Worm (Caenorhabditis elegans) whole organism, dauer: Measurements from ENCODE around the gene C54G10.1.

Experiments used
- unc-62 ChIP-seq: sonication (generic microtip); optimal IDR thresholded peaks from 2 replicates; lab custom pipeline; 2017; ENCODE audit warnings: missing biosample characterization, missing genetic modification reagents, missing genetic modification characterization

The C54G10.1 gene

ce11 chrV:14640769-14641168 is at the start of gene C54G10.1:
TSS of gene C54G10.1 (plus strand) at chrV:14641101.
- TF ChIP-seq unc-62, result no peak

ce11 chrV:14594103-14594502 is 46.8 kb upstream of the C54G10.1 start:
- no peak for TF ChIP-seq unc-62

- no peak for TF ChIP-seq unc-62
Observed at ce11 chrV:14594943-14595342, 46.0 kb upstream of the C54G10.1 start.

ce11 chrV:14595984-14596383 is 44.9 kb upstream of the C54G10.1 start:
- TF ChIP-seq unc-62, result no peak

ce11 chrV:14597005-14597680 is 43.8 kb upstream of the C54G10.1 start, which contains the start of gene pes-9:
TSS of gene pes-9 (minus strand) at chrV:14597034.
- TF ChIP-seq unc-62, result no peak

- no peak for TF ChIP-seq unc-62
Observed at ce11 chrV:14597681-14598184, 43.2 kb upstream of the C54G10.1 start, which contains the start of gene R11H6.2. TSS of gene R11H6.2 (plus strand) at chrV:14598006.

- no peak for TF ChIP-seq unc-62
Observed at ce11 chrV:14599972-14600371, 40.9 kb upstream of the C54G10.1 start, which contains the start of gene glb-22. TSS of gene glb-22 (plus strand) at chrV:14600272.

- no peak for TF ChIP-seq unc-62
Observed at ce11 chrV:14603755-14604154, 37.1 kb upstream of the C54G10.1 start.

- no peak for TF ChIP-seq unc-62
Observed at ce11 chrV:14609643-14610042, 31.3 kb upstream of the C54G10.1 start, which contains the start of gene R11H6.4. TSS of gene R11H6.4 (plus strand) at chrV:14609943.

ce11 chrV:14610781-14611180 is 30.1 kb upstream of the C54G10.1 start:
- no peak for TF ChIP-seq unc-62

ce11 chrV:14612168-14612567 is 28.7 kb upstream of the C54G10.1 start, which contains the start of the genes R11H6.5 and ccnk-1:
TSS of gene R11H6.5 (minus strand) at chrV:14612222.
TSS of gene ccnk-1 (plus strand) at chrV:14612548.
- no peak for TF ChIP-seq unc-62

ce11 chrV:14614454-14614853 is 26.4 kb upstream of the C54G10.1 start:
- no peak for TF ChIP-seq unc-62

ce11 chrV:14615671-14616070 is 25.2 kb upstream of the C54G10.1 start:
- TF ChIP-seq unc-62, result no peak

ce11 chrV:14617711-14618110 is 23.2 kb upstream of the C54G10.1 start:
- TF ChIP-seq unc-62, result no peak

- TF ChIP-seq unc-62, result no peak
Observed at ce11 chrV:14620311-14620710, 20.6 kb upstream of the C54G10.1 start.

- TF ChIP-seq unc-62, result no peak
Observed at ce11 chrV:14620835-14621234, 20.1 kb upstream of the C54G10.1 start, which contains the start of gene hot-1. TSS of gene hot-1 (plus strand) at chrV:14621135.

ce11 chrV:14625662-14626061 is 15.2 kb upstream of the C54G10.1 start:
- no peak for TF ChIP-seq unc-62

- no peak for TF ChIP-seq unc-62
Observed at ce11 chrV:14631588-14631987, 9.3 kb upstream of the C54G10.1 start, which contains the start of gene F43D2.3. TSS of gene F43D2.3 (plus strand) at chrV:14631888.
